Fruit fly (Drosophila melanogaster): ENCODE measurements around the gene Ts.

DNA sequence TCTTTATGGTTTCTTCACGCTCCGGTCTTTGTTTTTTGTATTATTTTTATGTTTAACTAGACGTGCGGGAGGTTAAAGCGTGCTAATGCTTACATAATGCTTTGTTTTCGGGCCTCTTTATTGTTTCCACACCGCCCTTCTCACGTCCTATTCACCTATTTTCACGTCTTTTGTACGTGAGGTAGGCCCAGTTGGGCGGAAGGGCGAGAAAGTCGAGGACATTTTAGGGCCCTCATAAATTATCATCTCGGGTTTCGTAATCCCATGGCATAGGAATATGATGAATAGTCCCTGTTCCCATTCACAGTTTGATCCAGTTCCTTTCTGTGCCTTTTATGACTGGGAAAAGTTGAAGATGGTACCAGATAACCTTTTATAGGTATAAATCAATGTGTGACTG lies 36.0 kb upstream of the Ts start:
- TF ChIP-seq usp (GFP tag; optimal IDR thresholded peaks at IDR 0.05) (no peak), CG8478 (optimal IDR thresholded peaks at IDR 0.05) (no peak), Dll (optimal IDR thresholded peaks at IDR 0.05) (no peak), psq (optimal IDR thresholded peaks at IDR 0.05) (no peak), EcR (GFP tag; optimal IDR thresholded peaks at IDR 0.05) (no peak), pan (optimal IDR thresholded peaks at IDR 0.05) (no peak)
